Worm (Caenorhabditis elegans): ENCODE results near the gene C36A4.10.

C36A4.10 gene

DNA sequence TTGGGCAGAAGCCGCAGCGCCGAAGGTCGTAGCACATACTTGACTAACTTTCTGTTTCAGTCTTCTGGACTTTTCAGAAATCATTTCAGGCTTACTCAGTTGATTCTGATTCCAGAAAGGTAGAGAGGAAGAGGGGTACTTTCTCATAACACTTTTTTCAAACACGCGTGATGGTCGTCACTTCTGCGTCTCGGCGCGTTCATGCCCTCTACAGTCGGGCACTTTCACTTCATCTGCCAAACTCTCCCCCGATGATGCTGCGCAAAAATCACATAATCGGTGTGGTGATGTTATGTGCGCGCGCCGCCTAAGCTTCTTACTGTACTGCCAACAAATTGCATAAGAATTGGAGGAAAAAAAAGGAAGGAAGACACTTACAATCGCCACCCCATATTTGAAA is 23.7 kb downstream of the C36A4.10 start:
- TF ChIP-seq hlh-11 (tag; optimal IDR thresholded peaks at IDR 0.05) (peak; percentile 7), egl-43 (GFP tag; IDR thresholded peaks at IDR 0.05) (no peak), pqm-1 (tag; optimal IDR thresholded peaks at IDR 0.05) (no peak)

DNA sequence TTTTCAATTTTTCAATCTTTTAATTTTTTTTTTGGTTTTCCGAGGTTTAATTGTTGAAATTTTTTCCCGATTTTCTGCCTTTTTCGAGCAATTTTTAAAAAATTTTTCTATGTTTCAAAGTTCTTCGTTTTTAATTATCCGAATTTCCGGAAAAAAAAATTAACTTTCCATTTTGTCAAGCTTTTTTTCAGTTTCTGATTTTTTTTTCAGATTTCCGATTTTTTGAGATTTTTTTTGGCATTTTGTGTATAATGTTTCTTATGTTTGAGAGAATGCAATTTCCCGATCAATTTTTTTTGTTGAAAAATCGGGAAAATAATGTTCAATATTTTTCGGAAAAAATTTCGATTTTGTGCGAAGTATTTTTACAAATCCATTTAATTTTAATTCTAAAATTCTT is 24.4 kb downstream of the C36A4.10 start:
- no peak for TF ChIP-seq lir-3 (tag; optimal IDR thresholded peaks at IDR 0.05)
- no peak for TF ChIP-seq set-16 (GFP tag; IDR thresholded peaks at IDR 0.05)
- TF ChIP-seq aly-2 (tag; optimal IDR thresholded peaks at IDR 0.05): no peak
- TF ChIP-seq aha-1 (tag): peak; percentile 95
- TF ChIP-seq nhr-42 (GFP tag; IDR thresholded peaks at IDR 0.05): no peak
- TF ChIP-seq spr-1 (tag; optimal IDR thresholded peaks at IDR 0.05): no peak
- no peak for TF ChIP-seq tag-97 (GFP tag; IDR thresholded peaks at IDR 0.05)

DNA sequence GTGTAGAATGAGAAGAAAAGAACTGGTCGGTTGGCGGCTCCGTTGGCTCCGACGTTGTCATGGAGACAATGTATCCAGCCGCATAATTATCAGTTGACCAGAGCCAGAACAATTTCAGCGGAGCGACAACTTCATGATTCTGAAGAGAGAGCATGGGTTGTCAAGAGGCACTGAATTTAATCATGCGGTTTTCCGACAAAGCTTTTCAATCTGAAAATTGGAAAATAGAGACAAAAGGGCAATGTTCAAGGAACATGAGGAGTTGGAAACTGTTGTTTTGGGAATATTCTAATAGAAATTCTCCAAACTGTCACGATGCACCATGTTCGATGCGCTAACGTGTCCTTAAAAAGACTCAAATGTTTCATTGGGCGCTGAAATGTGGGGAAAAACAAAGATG is 26.9 kb downstream of the C36A4.10 start, which contains the start of gene xbx-5:
Gene xbx-5 (minus strand): TSS at position 56 of the 400 bp plus-strand sequence.
- peak; percentile 39 for TF ChIP-seq nhr-10 (tag; optimal IDR thresholded peaks at IDR 0.05)
- TF ChIP-seq ama-1 (optimal IDR thresholded peaks at IDR 0.05): peak; percentile 9
- TF ChIP-seq aha-1 (tag): peak; percentile 91
- TF ChIP-seq nhr-42 (GFP tag; IDR thresholded peaks at IDR 0.05): no peak
- no peak for TF ChIP-seq snpc-1.2 (GFP tag; IDR thresholded peaks at IDR 0.05)
- TF ChIP-seq daf-16 (GFP tag; optimal IDR thresholded peaks at IDR 0.05): no peak
- no peak for TF ChIP-seq daf-16 (tag; optimal IDR thresholded peaks at IDR 0.05)
- no peak for TF ChIP-seq zfp-3 (GFP tag; conservative IDR thresholded peaks at IDR 0.05)
- TF ChIP-seq lin-38 (GFP tag; IDR thresholded peaks at IDR 0.05): no peak
- no peak for TF ChIP-seq ceh-62 (tag; optimal IDR thresholded peaks at IDR 0.05)
- no peak for TF ChIP-seq lin-29 (GFP tag; IDR thresholded peaks at IDR 0.05)

DNA sequence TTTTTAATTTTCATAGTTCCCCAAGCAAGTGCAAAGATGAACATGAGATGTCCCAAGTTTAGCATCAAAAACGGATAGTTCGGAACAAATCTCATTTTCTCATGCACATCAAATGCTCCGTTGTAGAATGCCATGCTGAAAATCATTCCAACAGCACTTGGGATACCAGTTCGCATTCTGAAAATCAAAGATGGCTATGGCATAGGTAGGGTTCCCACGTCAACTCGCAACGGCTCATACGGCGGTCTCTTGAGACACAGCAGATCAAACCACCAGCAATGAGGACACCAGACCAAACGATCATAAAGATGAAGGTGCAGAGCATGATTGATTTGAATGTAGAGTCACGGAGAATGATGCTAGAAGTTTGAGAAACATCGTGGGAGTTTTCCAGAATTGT is 28.2 kb downstream of the C36A4.10 start:
- TF ChIP-seq ceh-44 (GFP tag; IDR thresholded peaks at IDR 0.05) (no peak), unc-62 (GFP tag; optimal IDR thresholded peaks at IDR 0.05 in 1 of 2) (peak in 1 of 2 experiments; percentile 73), unc-62 (tag; optimal IDR thresholded peaks at IDR 0.05) (no peak), aha-1 (tag) (peak; percentile 64)

DNA sequence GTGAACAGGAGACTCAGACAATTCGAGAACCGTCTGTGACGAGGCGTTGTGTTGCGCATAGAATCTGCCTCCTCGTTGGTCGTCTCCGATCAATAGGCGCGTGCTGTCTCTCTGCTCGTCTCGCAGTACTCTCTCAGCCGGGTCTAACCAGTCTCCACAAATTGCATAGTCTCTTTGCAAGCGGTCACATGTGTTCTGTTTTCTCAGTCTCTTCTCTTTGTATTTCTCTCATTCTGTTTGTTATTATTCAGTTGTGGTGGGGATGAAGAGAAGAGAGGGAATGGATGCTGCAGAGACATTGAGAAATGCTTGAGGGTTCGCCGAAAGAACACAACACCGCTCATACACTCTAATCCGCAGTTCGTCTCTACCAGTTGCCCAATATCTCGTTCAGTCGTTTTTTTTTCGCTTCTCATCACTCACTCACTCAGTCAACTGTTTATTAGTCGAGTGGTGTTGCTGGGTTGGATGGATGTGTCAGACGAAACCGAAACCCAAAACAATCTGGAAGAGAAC is 29.8 kb downstream of the C36A4.10 start:
- TF ChIP-seq ctbp-1 (GFP tag; IDR thresholded peaks at IDR 0.05): peak; percentile 96
- no peak for TF ChIP-seq ztf-11 (tag; optimal IDR thresholded peaks at IDR 0.05)
- peak; percentile 71 for TF ChIP-seq lin-38 (GFP tag; IDR thresholded peaks at IDR 0.05)
- peak; percentile 74 for TF ChIP-seq ama-1 (optimal IDR thresholded peaks at IDR 0.05)
- TF ChIP-seq F10B5.3 (tag; optimal IDR thresholded peaks at IDR 0.05): peak; percentile 29
- TF ChIP-seq Y105C5A.15 (GFP tag; IDR thresholded peaks at IDR 0.05): no peak
- peak; percentile 77 for TF ChIP-seq dpl-1 (GFP tag; optimal IDR thresholded peaks at IDR 0.05)
- peak; percentile 86 for TF ChIP-seq zag-1 (tag; optimal IDR thresholded peaks at IDR 0.05)
- TF ChIP-seq nhr-6 (tag; optimal IDR thresholded peaks at IDR 0.05): peak; percentile 94
- TF ChIP-seq lsy-2 (tag; optimal IDR thresholded peaks at IDR 0.05): peak; percentile 90 to 95
- TF ChIP-seq php-3 (GFP tag; IDR thresholded peaks at IDR 0.05): peak; percentile 72
- peak; percentile 30; the same call in 1 of the 2 replicates for TF ChIP-seq D1046.2 (GFP tag; IDR thresholded peaks at IDR 0.05)
- TF ChIP-seq dve-1 (tag; optimal IDR thresholded peaks at IDR 0.05; ENCODE audit: insufficient read depth): peak; percentile 98
- TF ChIP-seq duxl-1 (tag; optimal IDR thresholded peaks at IDR 0.05; ENCODE audit: poor library complexity): peak; percentile 64
- peak; percentile 83 for TF ChIP-seq nhr-102 (tag; optimal IDR thresholded peaks at IDR 0.05)
- peak; percentile 97 for TF ChIP-seq rbr-2 (tag; optimal IDR thresholded peaks at IDR 0.05)
- TF ChIP-seq unc-39 (tag; optimal IDR thresholded peaks at IDR 0.05): peak; percentile 4
- no peak for TF ChIP-seq madf-5 (GFP tag; IDR thresholded peaks at IDR 0.05)
- TF ChIP-seq ceh-62 (tag; optimal IDR thresholded peaks at IDR 0.05): no peak
- TF ChIP-seq nhr-42 (GFP tag; IDR thresholded peaks at IDR 0.05): peak; percentile 90
- TF ChIP-seq nhr-41 (GFP tag; IDR thresholded peaks at IDR 0.05): no peak
- no peak for TF ChIP-seq Y75B8A.6 (GFP tag; IDR thresholded peaks at IDR 0.05)
- TF ChIP-seq mep-1 (tag; optimal IDR thresholded peaks at IDR 0.05): peak; percentile 97
- no peak for TF ChIP-seq Y48G9A.11 (GFP tag; IDR thresholded peaks at IDR 0.05)
- TF ChIP-seq nhr-25 (tag; optimal IDR thresholded peaks at IDR 0.05; ENCODE audit: borderline replicate concordance, insufficient read depth): peak; percentile 78
- 0 out of 2 replicates have a peak, but pooled peaks have one; percentile 60 for TF ChIP-seq daf-19 (GFP tag; conservative IDR thresholded peaks at IDR 0.05)
- no peak for TF ChIP-seq nhr-111 (GFP tag; optimal IDR thresholded peaks at IDR 0.05)
